Fruit fly (Drosophila melanogaster) whole organism, embryonic: ENCODE data around the gene DppIII.

ENCODE experiments used
- Adf1 ChIP-seq: fragments of 200-800 bp; sonication (Bioruptor generic); IDR thresholded peaks from 2 replicates; pipeline ENCODE4 v1.3.6; 2022; ENCODE audit warnings: missing biosample characterization, missing genetic modification characterization
- B-H1 ChIP-seq: fragments of 200-800 bp; sonication (Bioruptor generic); IDR thresholded peaks from 3 replicates; pipeline ENCODE4 v1.3.6; 2022; ENCODE audit warnings: missing biosample characterization, missing genetic modification characterization
- B-H2 ChIP-seq: fragments of 200-800 bp; sonication (Bioruptor generic); optimal IDR thresholded peaks from 2 replicates; lab custom pipeline; 2018; ENCODE audit warnings: missing biosample characterization, mild to moderate bottlenecking, missing genetic modification characterization
- Bteb2 ChIP-seq: fragments of 200-800 bp; sonication (Bioruptor generic); optimal IDR thresholded peaks from 2 replicates; lab custom pipeline; 2016; ENCODE audit warnings: missing biosample characterization, missing genetic modification characterization
- CG10274 ChIP-seq: fragments of 200-800 bp; sonication (Bioruptor generic); optimal IDR thresholded peaks from 3 replicates; lab custom pipeline; 2017; ENCODE audit warnings: missing biosample characterization, mild to moderate bottlenecking, missing genetic modification characterization
- CG10462 ChIP-seq: fragments of 200-800 bp; sonication (Bioruptor generic); optimal IDR thresholded peaks from 2 replicates; lab custom pipeline; 2016; ENCODE audit warnings: missing biosample characterization, missing genetic modification characterization
- CG10654 ChIP-seq: fragments of 200-800 bp; sonication (Bioruptor generic); optimal IDR thresholded peaks from 2 replicates; lab custom pipeline; 2016; ENCODE audit warnings: missing biosample characterization, missing genetic modification characterization
- CG11456 ChIP-seq: fragments of 200-800 bp; sonication (Bioruptor generic); IDR thresholded peaks from 3 replicates; pipeline ENCODE4 v1.3.6; 2022; ENCODE audit warnings: missing biosample characterization, missing genetic modification characterization
- CG12659 ChIP-seq: fragments of 200-800 bp; sonication (Bioruptor generic); optimal IDR thresholded peaks from 3 replicates; lab custom pipeline; 2017; ENCODE audit warnings: mild to moderate bottlenecking, missing biosample characterization, missing genetic modification reagents, missing genetic modification characterization
- CG12942 ChIP-seq: fragments of 200-800 bp; sonication (Bioruptor generic); optimal IDR thresholded peaks from 3 replicates; lab custom pipeline; 2016; ENCODE audit warnings: missing biosample characterization, missing genetic modification characterization
- CG13624 ChIP-seq: fragments of 200-800 bp; sonication (Bioruptor generic); optimal IDR thresholded peaks from 2 replicates; lab custom pipeline; 2016; ENCODE audit warnings: missing biosample characterization, missing genetic modification characterization
- CG2129 ChIP-seq: fragments of 200-800 bp; sonication (Bioruptor generic); IDR thresholded peaks from 2 replicates; pipeline ENCODE4 v1.3.6; 2022; ENCODE audit warnings: missing biosample characterization, missing genetic modification characterization; ENCODE audit not compliant: partially characterized antibody
- CG2199 ChIP-seq: fragments of 200-800 bp; sonication (Bioruptor generic); IDR thresholded peaks from 3 replicates; pipeline ENCODE4 v1.3.6; 2022; ENCODE audit warnings: missing biosample characterization, missing genetic modification characterization
- CG34422 ChIP-seq: fragments of 200-800 bp; sonication (Bioruptor generic); IDR thresholded peaks from 3 replicates; pipeline ENCODE4 v1.3.6; 2022; ENCODE audit warnings: missing biosample characterization, missing genetic modification characterization
- CG3847 ChIP-seq: fragments of 200-800 bp; sonication (Bioruptor generic); IDR thresholded peaks from 2 replicates; pipeline ENCODE4 v1.3.6; 2022; ENCODE audit warnings: missing biosample characterization, missing genetic modification characterization
- CG3995 ChIP-seq: fragments of 200-800 bp; sonication (Bioruptor generic); optimal IDR thresholded peaks from 3 replicates; lab custom pipeline; 2016; ENCODE audit warnings: missing biosample characterization, missing genetic modification characterization
- CG42726 ChIP-seq: fragments of 200-800 bp; sonication (Bioruptor generic); IDR thresholded peaks from 2 replicates; pipeline ENCODE4 v1.3.6; 2022; ENCODE audit warnings: missing biosample characterization, missing genetic modification characterization; ENCODE audit not compliant: partially characterized antibody
- CG4282 ChIP-seq: fragments of 200-800 bp; sonication (Bioruptor generic); optimal IDR thresholded peaks from 2 replicates; lab custom pipeline; 2016; ENCODE audit warnings: missing biosample characterization, missing genetic modification characterization
- CG4328 ChIP-seq: fragments of 200-800 bp; sonication (Bioruptor generic); optimal IDR thresholded peaks from 3 replicates; lab custom pipeline; 2017; ENCODE audit warnings: missing biosample characterization, missing genetic modification reagents, missing genetic modification characterization
- CG4424 ChIP-seq: fragments of 200-800 bp; sonication (Bioruptor generic); optimal IDR thresholded peaks from 3 replicates; lab custom pipeline; 2016; ENCODE audit warnings: missing biosample characterization, missing genetic modification characterization
- CG4707 ChIP-seq: fragments of 200-800 bp; sonication (Bioruptor generic); optimal IDR thresholded peaks from 2 replicates; lab custom pipeline; 2018; ENCODE audit warnings: missing biosample characterization, mild to moderate bottlenecking, missing genetic modification characterization, moderate library complexity
- CG4854 ChIP-seq: fragments of 200-800 bp; sonication (Bioruptor generic); optimal IDR thresholded peaks from 2 replicates; lab custom pipeline; 2016; ENCODE audit warnings: missing biosample characterization, missing genetic modification characterization, inconsistent platforms
- CG6791 ChIP-seq: fragments of 200-800 bp; sonication (Bioruptor generic); IDR thresholded peaks from 3 replicates; pipeline ENCODE4 v1.3.6; 2022; ENCODE audit warnings: missing biosample characterization, missing genetic modification characterization; ENCODE audit not compliant: partially characterized antibody
- CG8290 ChIP-seq, 3 experiments: fragments of 200-800 bp; sonication (Bioruptor generic); optimal IDR thresholded peaks; 2 replicates each; lab custom pipeline; 2016 to 2019; ENCODE audit warnings: missing biosample characterization in 3 of 3, missing genetic modification characterization in 3 of 3, mild to moderate bottlenecking in 2 of 3, moderate library complexity in 1 of 3
- CTCF ChIP-seq: fragments of 200-800 bp; sonication (Bioruptor generic); optimal IDR thresholded peaks from 2 replicates; lab custom pipeline; 2017; ENCODE audit warnings: missing biosample characterization, mild to moderate bottlenecking, missing genetic modification characterization, moderate library complexity
- CkIIα-i1 ChIP-seq: fragments of 200-800 bp; sonication (Bioruptor generic); IDR thresholded peaks from 2 replicates; pipeline ENCODE4 v1.3.6; 2022; ENCODE audit warnings: missing biosample characterization, missing genetic modification characterization
- Dad ChIP-seq: fragments of 200-800 bp; sonication (Bioruptor generic); optimal IDR thresholded peaks from 3 replicates; lab custom pipeline; 2016; ENCODE audit warnings: missing biosample characterization, missing genetic modification characterization
- Deaf1 ChIP-seq: fragments of 200-800 bp; optimal IDR thresholded peaks from 3 replicates; lab custom pipeline; 2019; ENCODE audit warnings: missing biosample characterization, mild to moderate bottlenecking, missing genetic modification characterization, moderate library complexity
- E2f2 ChIP-seq: fragments of 200-800 bp; sonication (Bioruptor generic); IDR thresholded peaks from 2 replicates; pipeline ENCODE4 v1.3.6; 2022; ENCODE audit warnings: missing biosample characterization, missing genetic modification characterization
- Elba2 ChIP-seq: fragments of 200-800 bp; sonication (Bioruptor generic); optimal IDR thresholded peaks from 3 replicates; lab custom pipeline; 2016; ENCODE audit warnings: missing biosample characterization, missing genetic modification characterization
- HLH4C ChIP-seq: fragments of 200-800 bp; sonication (Bioruptor generic); IDR thresholded peaks from 3 replicates; pipeline ENCODE4 v1.3.6; 2022; ENCODE audit warnings: missing biosample characterization, missing genetic modification characterization; ENCODE audit not compliant: partially characterized antibody
- Lpt ChIP-seq: fragments of >200 bp; optimal IDR thresholded peaks from 2 replicates; lab custom pipeline; 2018; ENCODE audit warnings: missing biosample characterization, missing genetic modification characterization
- MBD-R2 ChIP-seq: fragments of 200-800 bp; sonication (Bioruptor generic); IDR thresholded peaks from 2 replicates; pipeline ENCODE4 v1.3.6; 2022; ENCODE audit warnings: missing biosample characterization, missing genetic modification characterization
- Neu2 ChIP-seq: fragments of 200-800 bp; sonication (Bioruptor generic); optimal IDR thresholded peaks from 3 replicates; lab custom pipeline; 2016; ENCODE audit warnings: missing biosample characterization, missing genetic modification characterization, borderline replicate concordance
- Six4 ChIP-seq: fragments of 200-800 bp; sonication (Bioruptor generic); optimal IDR thresholded peaks from 2 replicates; lab custom pipeline; 2016; ENCODE audit warnings: missing biosample characterization, missing genetic modification characterization
- amos ChIP-seq: fragments of 200-800 bp; sonication (Bioruptor generic); IDR thresholded peaks from 2 replicates; pipeline ENCODE4 v1.3.6; 2022; ENCODE audit warnings: missing biosample characterization, missing genetic modification characterization; ENCODE audit not compliant: partially characterized antibody
- bab2 ChIP-seq: fragments of 200-800 bp; sonication (Bioruptor generic); optimal IDR thresholded peaks from 2 replicates; lab custom pipeline; 2016; ENCODE audit warnings: missing biosample characterization, missing genetic modification characterization
- bowl ChIP-seq: fragments of 200-800 bp; sonication (Bioruptor generic); IDR thresholded peaks from 2 replicates; pipeline ENCODE4 v1.3.6; 2022; ENCODE audit warnings: missing biosample characterization, missing genetic modification characterization
- chinmo ChIP-seq: fragments of 200-800 bp; sonication (Bioruptor generic); IDR thresholded peaks from 4 replicates; pipeline ENCODE4 v1.3.6; 2022; ENCODE audit warnings: missing biosample characterization, missing genetic modification characterization; ENCODE audit not compliant: partially characterized antibody
- cwo ChIP-seq: fragments of 200-800 bp; sonication (Bioruptor generic); optimal IDR thresholded peaks from 3 replicates; lab custom pipeline; 2017; ENCODE audit warnings: missing biosample characterization, missing genetic modification characterization, mild to moderate bottlenecking, moderate library complexity, missing genetic modification reagents
- exex ChIP-seq: fragments of 200-800 bp; sonication (Bioruptor generic); optimal IDR thresholded peaks from 4 replicates; lab custom pipeline; 2018; ENCODE audit warnings: missing biosample characterization, mild to moderate bottlenecking, missing genetic modification characterization, moderate library complexity
- fd64A ChIP-seq: fragments of 200-800 bp; sonication (Bioruptor generic); optimal IDR thresholded peaks from 3 replicates; lab custom pipeline; 2018; ENCODE audit warnings: missing biosample characterization, mild to moderate bottlenecking, missing genetic modification characterization
- gcm2 ChIP-seq: fragments of 200-800 bp; sonication (Bioruptor generic); optimal IDR thresholded peaks from 2 replicates; lab custom pipeline; 2016; ENCODE audit warnings: missing biosample characterization, missing genetic modification characterization
- gro ChIP-seq: fragments of 200-800 bp; sonication (Bioruptor generic); optimal IDR thresholded peaks from 2 replicates; lab custom pipeline; 2016; ENCODE audit warnings: missing biosample characterization, missing genetic modification characterization
- hth ChIP-seq: fragments of >200 bp; optimal IDR thresholded peaks from 2 replicates; lab custom pipeline; 2017; ENCODE audit warnings: inconsistent platforms
- jigr1 ChIP-seq: fragments of 200-800 bp; sonication (Bioruptor generic); IDR thresholded peaks from 3 replicates; pipeline ENCODE4 v1.3.6; 2022; ENCODE audit warnings: missing biosample characterization, missing genetic modification characterization
- mld ChIP-seq: fragments of 200-800 bp; sonication (Bioruptor generic); IDR thresholded peaks from 3 replicates; pipeline ENCODE4 v1.3.6; 2022; ENCODE audit warnings: missing biosample characterization, missing genetic modification characterization; ENCODE audit not compliant: partially characterized antibody
- sim ChIP-seq: fragments of 200-800 bp; sonication (Bioruptor generic); IDR thresholded peaks from 2 replicates; pipeline ENCODE4 v1.3.6; 2022; ENCODE audit warnings: missing biosample characterization, missing genetic modification characterization
- tll ChIP-seq, 2 experiments: fragments of 200-800 bp in 1 of 2; fragments of >200 bp in 1 of 2; sonication (Bioruptor generic) in 1 of 2; optimal IDR thresholded peaks; 2 replicates each; lab custom pipeline; 2017 to 2019; ENCODE audit warnings: missing biosample characterization in 2 of 2, missing genetic modification characterization in 2 of 2, mild to moderate bottlenecking in 1 of 2, moderate library complexity in 1 of 2
- trh ChIP-seq: fragments of 200-800 bp; sonication (Bioruptor generic); optimal IDR thresholded peaks from 2 replicates; lab custom pipeline; 2016; ENCODE audit warnings: missing biosample characterization, missing genetic modification characterization
- wek ChIP-seq: fragments of 200-800 bp; sonication (Bioruptor generic); optimal IDR thresholded peaks from 3 replicates; lab custom pipeline; 2018; ENCODE audit warnings: missing biosample characterization, mild to moderate bottlenecking, missing genetic modification characterization, moderate library complexity

Gene DppIII

DNA sequence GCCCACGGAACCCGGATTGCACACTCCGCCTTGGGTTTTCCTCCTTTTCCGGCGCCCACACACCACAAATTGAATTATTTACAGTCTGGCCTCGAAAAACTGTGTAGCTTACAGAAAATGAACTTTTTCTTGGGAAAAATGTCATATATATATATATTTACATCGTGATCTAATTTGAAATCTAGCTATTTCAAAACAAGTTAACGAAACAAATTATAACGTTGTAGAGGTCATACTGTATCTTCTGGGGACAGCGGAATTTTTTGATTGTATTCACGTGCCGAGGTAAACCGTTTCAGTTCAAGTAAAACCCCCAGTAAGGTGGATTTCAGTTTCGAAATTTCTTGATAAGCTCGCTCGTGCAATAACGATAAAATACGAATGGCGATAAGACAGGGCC lies 10.3 kb downstream of the DppIII start (continued):
- TF ChIP-seq Deaf1 (tag; lab: Kevin White, UChicago) (no peak), Neu2 (GFP tag; lab: Kevin White, UChicago) (no peak), CG34422 (GFP tag; lab: Robert Waterston, UW) (peak; percentile 54; the same call in 2 of the 3 replicates), B-H1 (peak; percentile 31; the same call in 2 of the 3 replicates), CG10274 (GFP tag; lab: Kevin White, UChicago) (no peak), B-H2 (GFP tag; lab: Kevin White, UChicago) (no peak), CG12942 (GFP tag; lab: Kevin White, UChicago) (no peak), CG3847 (GFP tag; lab: Robert Waterston, UW) (peak; percentile 52; the same call in 1 of the 2 replicates), CG10654 (GFP tag; lab: Kevin White, UChicago) (peak; percentile 34), bab2 (GFP tag; lab: Kevin White, UChicago) (peak; percentile 16), CG2199 (GFP tag; lab: Robert Waterston, UW) (no peak), CG42726 (GFP tag; lab: Robert Waterston, UW) (no peak), CG8290 (GFP tag; optimal IDR thresholded peaks at IDR 0.05; lab: Kevin White, UChicago) (no peak), CG8290 (tag; optimal IDR thresholded peaks at IDR 0.05; lab: Kevin White, UChicago) (peak in 1 of 2 experiments; percentile 42), trh (GFP tag; lab: Kevin White, UChicago) (no peak), CG2129 (GFP tag; lab: Robert Waterston, UW) (no peak), CG6791 (GFP tag; lab: Robert Waterston, UW) (no peak), bowl (GFP tag; lab: Robert Waterston, UW) (no peak), CG4707 (GFP tag; lab: Kevin White, UChicago) (no peak), CG4854 (GFP tag; lab: Kevin White, UChicago) (no peak), Elba2 (GFP tag; lab: Kevin White, UChicago) (no peak), CG12659 (GFP tag; lab: Kevin White, UChicago) (peak; percentile 23), amos (no peak), CG11456 (GFP tag; lab: Robert Waterston, UW) (0 out of 3 replicates have a peak, but pooled peaks have one; percentile 56), CG4282 (GFP tag; lab: Kevin White, UChicago) (no peak), chinmo (no peak), Bteb2 (no peak), Lpt (GFP tag; lab: Kevin White, UChicago) (no peak), CkIIα-i1 (GFP tag; lab: Robert Waterston, UW) (0 out of 2 replicates have a peak, but pooled peaks have one; percentile 50), gro (GFP tag; lab: Kevin White, UChicago) (no peak), MBD-R2 (GFP tag; lab: Robert Waterston, UW) (no peak; the same call in 1 of the 2 replicates), jigr1 (GFP tag; lab: Robert Waterston, UW) (no peak), CG10462 (GFP tag; lab: Kevin White, UChicago) (no peak), cwo (GFP tag; lab: Kevin White, UChicago) (peak; percentile 87), sim (GFP tag; lab: Robert Waterston, UW) (no peak), Adf1 (GFP tag; lab: Robert Waterston, UW) (no peak; the same call in 1 of the 2 replicates), Six4 (no peak), exex (tag; lab: Kevin White, UChicago) (no peak), fd64A (GFP tag; lab: Kevin White, UChicago) (no peak), gcm2 (GFP tag; lab: Kevin White, UChicago) (no peak), tll (GFP tag; optimal IDR thresholded peaks at IDR 0.05; lab: Kevin White, UChicago) (no peak), E2f2 (peak; percentile 28; the same call in 1 of the 2 replicates), CG13624 (GFP tag; lab: Kevin White, UChicago) (no peak), wek (GFP tag; lab: Kevin White, UChicago) (no peak), hth (lab: Kevin White, UChicago) (no peak), mld (GFP tag; lab: Robert Waterston, UW) (no peak), CG4424 (GFP tag; lab: Kevin White, UChicago) (peak; percentile 21), CG3995 (no peak), CG4328 (GFP tag; lab: Kevin White, UChicago) (no peak), HLH4C (GFP tag; lab: Robert Waterston, UW) (no peak), Dad (no peak), CTCF (GFP tag; lab: Kevin White, UChicago) (no peak)
